Fruit fly (Drosophila melanogaster) whole organism, embryonic: ENCODE results near the gene yps.

ENCODE experiments used
- Ada2b ChIP-seq: fragments of 200-800 bp; sonication (Bioruptor generic); IDR thresholded peaks from 2 replicates; pipeline ENCODE4 v1.3.6; 2022; ENCODE audit warnings: missing biosample characterization, missing genetic modification characterization
- Antp ChIP-seq: fragments of 200-800 bp; sonication (Bioruptor generic); optimal IDR thresholded peaks from 3 replicates; lab custom pipeline; 2016; ENCODE audit warnings: missing biosample characterization, missing genetic modification characterization
- Atf3 ChIP-seq: fragments of 200-800 bp; sonication (Bioruptor generic); optimal IDR thresholded peaks from 3 replicates; lab custom pipeline; 2016; ENCODE audit warnings: missing biosample characterization, missing genetic modification characterization
- B-H1 ChIP-seq: fragments of 200-800 bp; sonication (Bioruptor generic); IDR thresholded peaks from 3 replicates; pipeline ENCODE4 v1.3.6; 2022; ENCODE audit warnings: missing biosample characterization, missing genetic modification characterization
- CG10462 ChIP-seq: fragments of 200-800 bp; sonication (Bioruptor generic); optimal IDR thresholded peaks from 2 replicates; lab custom pipeline; 2016; ENCODE audit warnings: missing biosample characterization, missing genetic modification characterization
- CG11504 ChIP-seq: fragments of 200-800 bp; sonication (Bioruptor generic); optimal IDR thresholded peaks from 3 replicates; lab custom pipeline; 2019; ENCODE audit warnings: missing biosample characterization, mild to moderate bottlenecking, missing genetic modification characterization, moderate library complexity
- CG13775 ChIP-seq: fragments of 200-800 bp; sonication (Bioruptor generic); optimal IDR thresholded peaks from 3 replicates; lab custom pipeline; 2017; ENCODE audit warnings: missing biosample characterization, mild to moderate bottlenecking, missing genetic modification characterization
- CG13894 ChIP-seq: fragments of 200-800 bp; sonication (Bioruptor generic); optimal IDR thresholded peaks from 3 replicates; lab custom pipeline; 2018; ENCODE audit warnings: missing biosample characterization, mild to moderate bottlenecking, missing genetic modification characterization, moderate library complexity
- CG14050 ChIP-seq: fragments of 200-800 bp; sonication (Bioruptor generic); IDR thresholded peaks from 3 replicates; pipeline ENCODE4 v1.3.6; 2022; ENCODE audit warnings: missing biosample characterization, missing genetic modification characterization
- CG15269 ChIP-seq: fragments of 200-800 bp; sonication (Bioruptor generic); optimal IDR thresholded peaks from 2 replicates; lab custom pipeline; 2018; ENCODE audit warnings: missing biosample characterization, mild to moderate bottlenecking, missing genetic modification characterization, moderate library complexity
- CG15479 ChIP-seq: fragments of 200-800 bp; sonication (Bioruptor generic); optimal IDR thresholded peaks from 3 replicates; lab custom pipeline; 2019; ENCODE audit warnings: missing biosample characterization, mild to moderate bottlenecking, missing genetic modification characterization, moderate library complexity
- CG1603 ChIP-seq: fragments of 200-800 bp; sonication (Bioruptor generic); optimal IDR thresholded peaks from 2 replicates; lab custom pipeline; 2019; ENCODE audit warnings: missing biosample characterization, mild to moderate bottlenecking, missing genetic modification characterization, moderate library complexity
- CG16863 ChIP-seq: fragments of 200-800 bp; sonication (Bioruptor generic); optimal IDR thresholded peaks from 3 replicates; lab custom pipeline; 2016; ENCODE audit warnings: missing biosample characterization, missing genetic modification characterization
- CG18262 ChIP-seq: fragments of 200-800 bp; optimal IDR thresholded peaks from 3 replicates; lab custom pipeline; 2019; ENCODE audit warnings: missing biosample characterization, mild to moderate bottlenecking, missing genetic modification characterization, moderate library complexity
- CG18764 ChIP-seq: fragments of 200-800 bp; sonication (Bioruptor generic); optimal IDR thresholded peaks from 3 replicates; lab custom pipeline; 2016; ENCODE audit warnings: missing biosample characterization, missing genetic modification characterization
- CG3726 ChIP-seq: fragments of 200-800 bp; sonication (Bioruptor generic); IDR thresholded peaks from 3 replicates; pipeline ENCODE4, ENCODE4 v1.3.6; 2022; ENCODE audit warnings: missing biosample characterization, missing genetic modification characterization
- CG4617 ChIP-seq: fragments of 200-800 bp; sonication (Bioruptor generic); optimal IDR thresholded peaks from 3 replicates; lab custom pipeline; 2016; ENCODE audit warnings: missing biosample characterization, missing genetic modification characterization, borderline replicate concordance
- CG4730 ChIP-seq: fragments of 200-800 bp; sonication (Bioruptor generic); IDR thresholded peaks from 2 replicates; pipeline ENCODE4 v1.3.6; 2022; ENCODE audit warnings: missing biosample characterization, missing genetic modification characterization
- CG6175 ChIP-seq: fragments of 200-800 bp; sonication (Bioruptor generic); IDR thresholded peaks from 3 replicates; pipeline ENCODE4 v1.3.6; 2022; ENCODE audit warnings: missing biosample characterization, missing genetic modification characterization
- CG6254 ChIP-seq: fragments of 200-800 bp; sonication (Bioruptor generic); optimal IDR thresholded peaks from 3 replicates; lab custom pipeline; 2017; ENCODE audit warnings: mild to moderate bottlenecking, missing biosample characterization, missing genetic modification reagents, missing genetic modification characterization
- CG7556 ChIP-seq: fragments of 200-800 bp; sonication (Bioruptor generic); optimal IDR thresholded peaks from 2 replicates; lab custom pipeline; 2017; ENCODE audit warnings: missing biosample characterization, mild to moderate bottlenecking, missing genetic modification characterization
- CG8478 ChIP-seq: fragments of >200 bp; optimal IDR thresholded peaks from 2 replicates; lab custom pipeline; 2018
- CTCF ChIP-seq: fragments of 200-800 bp; sonication (Bioruptor generic); optimal IDR thresholded peaks from 2 replicates; lab custom pipeline; 2017; ENCODE audit warnings: missing biosample characterization, mild to moderate bottlenecking, missing genetic modification characterization, moderate library complexity
- CoRest ChIP-seq: fragments of 200-800 bp; sonication (Bioruptor generic); optimal IDR thresholded peaks from 3 replicates; lab custom pipeline; 2018; ENCODE audit warnings: missing biosample characterization, mild to moderate bottlenecking, missing genetic modification characterization, moderate library complexity
- E2f1 ChIP-seq: fragments of 200-800 bp; sonication (Bioruptor generic); IDR thresholded peaks from 2 replicates; pipeline ENCODE4 v1.3.6; 2022; ENCODE audit warnings: missing biosample characterization, missing genetic modification characterization
- E2f2 ChIP-seq: fragments of 200-800 bp; sonication (Bioruptor generic); IDR thresholded peaks from 2 replicates; pipeline ENCODE4 v1.3.6; 2022; ENCODE audit warnings: missing biosample characterization, missing genetic modification characterization
- Eip74EF ChIP-seq, 2 experiments: fragments of 200-800 bp in 1 of 2; fragments of >200 bp in 1 of 2; sonication (Bioruptor generic) in 1 of 2; optimal IDR thresholded peaks; 2 replicates each; lab custom pipeline; 2017 to 2019; ENCODE audit warnings: missing biosample characterization in 2 of 2, missing genetic modification characterization in 2 of 2, mild to moderate bottlenecking in 1 of 2, moderate library complexity in 1 of 2
- Fer3 ChIP-seq: fragments of 200-800 bp; sonication (Bioruptor generic); optimal IDR thresholded peaks from 2 replicates; lab custom pipeline; 2018; ENCODE audit warnings: missing biosample characterization, mild to moderate bottlenecking, missing genetic modification characterization, moderate library complexity
- HmgD ChIP-seq: fragments of 200-800 bp; sonication (Bioruptor generic); optimal IDR thresholded peaks from 3 replicates; lab custom pipeline; 2016; ENCODE audit warnings: missing biosample characterization, missing genetic modification characterization
- Oli ChIP-seq: fragments of 200-800 bp; sonication (Bioruptor generic); optimal IDR thresholded peaks from 2 replicates; lab custom pipeline; 2018; ENCODE audit warnings: missing biosample characterization, mild to moderate bottlenecking, missing genetic modification characterization, moderate library complexity
- Rx ChIP-seq: fragments of 200-800 bp; sonication (Bioruptor generic); IDR thresholded peaks from 2 replicates; pipeline ENCODE4 v1.3.6; 2022; ENCODE audit warnings: missing biosample characterization, missing genetic modification characterization
- ash1 ChIP-seq: fragments of 200-800 bp; sonication (Bioruptor generic); optimal IDR thresholded peaks from 2 replicates; lab custom pipeline; 2018; ENCODE audit warnings: missing biosample characterization, mild to moderate bottlenecking, missing genetic modification characterization
- bsh ChIP-seq, 2 experiments: fragments of 200-800 bp; sonication (Bioruptor generic); optimal IDR thresholded peaks; 2 replicates each; lab custom pipeline; 2017 to 2018; ENCODE audit warnings: mild to moderate bottlenecking in 2 of 2, missing biosample characterization in 2 of 2, missing genetic modification characterization in 2 of 2, moderate library complexity in 1 of 2
- ems ChIP-seq: fragments of 200-800 bp; sonication (Bioruptor generic); optimal IDR thresholded peaks from 3 replicates; lab custom pipeline; 2016; ENCODE audit warnings: missing biosample characterization, missing genetic modification characterization
- fd96Cb ChIP-seq: fragments of 200-800 bp; sonication (Bioruptor generic); optimal IDR thresholded peaks from 2 replicates; lab custom pipeline; 2018; ENCODE audit warnings: missing biosample characterization, mild to moderate bottlenecking, missing genetic modification characterization, moderate library complexity
- grn ChIP-seq: fragments of 200-800 bp; sonication (Bioruptor generic); optimal IDR thresholded peaks from 3 replicates; lab custom pipeline; 2017; ENCODE audit warnings: missing biosample characterization, missing genetic modification characterization
- gt ChIP-seq: fragments of 200-800 bp; sonication (Bioruptor generic); IDR thresholded peaks from 2 replicates; pipeline ENCODE4 v1.3.6; 2022; ENCODE audit warnings: missing biosample characterization, missing genetic modification characterization
- hkb ChIP-seq, 2 experiments: fragments of 200-800 bp in 1 of 2; fragments of >200 bp in 1 of 2; sonication (Bioruptor generic) in 1 of 2; IDR thresholded peaks in 1 of 2; optimal IDR thresholded peaks in 1 of 2; 2 replicates each; pipeline versions ENCODE4 v1.3.6 to Lab custom; 2017 to 2022; ENCODE audit warnings: missing biosample characterization in 1 of 2, missing genetic modification characterization in 1 of 2
- inv ChIP-seq: fragments of 200-800 bp; sonication (Bioruptor generic); IDR thresholded peaks from 2 replicates; pipeline ENCODE4 v1.3.6; 2022; ENCODE audit warnings: missing biosample characterization, missing genetic modification characterization; ENCODE audit not compliant: partially characterized antibody
- otp ChIP-seq: fragments of 200-800 bp; sonication (Bioruptor generic); IDR thresholded peaks from 3 replicates; pipeline ENCODE4, ENCODE4 v1.3.6; 2022; ENCODE audit warnings: missing biosample characterization, missing genetic modification characterization
- pan ChIP-seq, 4 experiments: fragments of >200 bp in 3 of 4; fragments of 200-800 bp in 1 of 4; sonication (Bioruptor generic) in 1 of 4; optimal IDR thresholded peaks in 3 of 4; IDR thresholded peaks in 1 of 4; 2 replicates each; pipeline versions ENCODE4 v1.3.6 to Lab custom; 2017 to 2022; ENCODE audit warnings: missing biosample characterization in 2 of 4, missing genetic modification characterization in 2 of 4, mixed read lengths in 1 of 4
- pb ChIP-seq: fragments of 200-800 bp; sonication (Bioruptor generic); optimal IDR thresholded peaks from 3 replicates; lab custom pipeline; 2016; ENCODE audit warnings: missing biosample characterization, missing genetic modification characterization
- schlank ChIP-seq: fragments of 200-800 bp; sonication (Bioruptor generic); optimal IDR thresholded peaks from 2 replicates; lab custom pipeline; 2018; ENCODE audit warnings: missing biosample characterization, mild to moderate bottlenecking, missing genetic modification characterization
- sens ChIP-seq: fragments of 200-800 bp; sonication (Bioruptor generic); peaks from one replicate; lab custom pipeline; 2016; ENCODE audit warnings: missing biosample characterization, missing genetic modification characterization
- so ChIP-seq: fragments of 200-800 bp; sonication (Bioruptor generic); IDR thresholded peaks from 3 replicates; pipeline ENCODE4 v1.3.6; 2022; ENCODE audit warnings: missing biosample characterization, missing genetic modification characterization
- sqz ChIP-seq: fragments of 200-800 bp; sonication (Bioruptor generic); optimal IDR thresholded peaks from 3 replicates; lab custom pipeline; 2018; ENCODE audit warnings: missing biosample characterization, mild to moderate bottlenecking, missing genetic modification characterization
- tin ChIP-seq: fragments of 200-800 bp; sonication (Bioruptor generic); optimal IDR thresholded peaks from 3 replicates; lab custom pipeline; 2016; ENCODE audit warnings: missing biosample characterization, missing genetic modification characterization
- trh ChIP-seq: fragments of 200-800 bp; sonication (Bioruptor generic); optimal IDR thresholded peaks from 2 replicates; lab custom pipeline; 2016; ENCODE audit warnings: missing biosample characterization, missing genetic modification characterization
- vfl ChIP-seq: fragments of 200-800 bp; sonication (Bioruptor generic); optimal IDR thresholded peaks from 2 replicates; lab custom pipeline; 2016; ENCODE audit warnings: missing biosample characterization, missing genetic modification characterization
- z ChIP-seq: fragments of 200-800 bp; sonication (Bioruptor generic); IDR thresholded peaks from 3 replicates; pipeline ENCODE4 v1.3.6; 2022; ENCODE audit warnings: missing biosample characterization, missing genetic modification characterization

Gene yps

dm6 chr3L:12084969-12085690, 39.8 kb downstream of the yps start (continued):
- TF ChIP-seq CG18764 (GFP tag; lab: Kevin White, UChicago) (no peak), Oli (tag; lab: Kevin White, UChicago) (peak; percentile 23), Ada2b (GFP tag; lab: Robert Waterston, UW) (no peak), E2f1 (no peak), CG15269 (tag; lab: Kevin White, UChicago) (peak; percentile 29), CG1603 (tag; lab: Kevin White, UChicago) (no peak), CG14050 (GFP tag; lab: Robert Waterston, UW) (no peak), sens (GFP tag; lab: Kevin White, UChicago) (peak; percentile 49), Rx (GFP tag; lab: Robert Waterston, UW) (no peak), trh (GFP tag; lab: Kevin White, UChicago) (no peak), Atf3 (GFP tag; lab: Kevin White, UChicago) (no peak), HmgD (GFP tag; lab: Kevin White, UChicago) (no peak), otp (GFP tag; lab: Robert Waterston, UW) (no peak), CG11504 (tag; lab: Kevin White, UChicago) (peak; percentile 59), Fer3 (tag; lab: Kevin White, UChicago) (no peak), B-H1 (GFP tag; lab: Robert Waterston, UW) (no peak), z (GFP tag; lab: Robert Waterston, UW) (no peak), ems (GFP tag; lab: Kevin White, UChicago) (no peak), CG15479 (no peak), vfl (GFP tag; lab: Kevin White, UChicago) (no peak), inv (GFP tag; lab: Robert Waterston, UW) (no peak), CG6254 (no peak), CG6175 (GFP tag; lab: Robert Waterston, UW) (no peak), E2f2 (GFP tag; lab: Robert Waterston, UW) (no peak), CG16863 (no peak), Antp (no peak), hkb (optimal IDR thresholded peaks at IDR 0.05; lab: Kevin White, UChicago) (no peak), hkb (GFP tag; IDR thresholded peaks at IDR 0.05; lab: Robert Waterston, UW) (no peak), pan (optimal IDR thresholded peaks at IDR 0.05; lab: Kevin White, UChicago) (no peak), pan (GFP tag; optimal IDR thresholded peaks at IDR 0.05 in 1 of 2, IDR thresholded peaks at IDR 0.05 in 1 of 2) (no peak), sqz (GFP tag; lab: Kevin White, UChicago) (peak; percentile 21), CG18262 (tag; lab: Kevin White, UChicago) (peak; percentile 60), CG13775 (GFP tag; lab: Kevin White, UChicago) (no peak), ash1 (GFP tag; lab: Kevin White, UChicago) (no peak), gt (GFP tag; lab: Robert Waterston, UW) (no peak), CG3726 (no peak), Eip74EF (GFP tag; optimal IDR thresholded peaks at IDR 0.05; lab: Kevin White, UChicago) (peak in 1 of 2 experiments; percentile 10), CTCF (no peak), pb (GFP tag; lab: Kevin White, UChicago) (no peak), so (GFP tag; lab: Robert Waterston, UW) (no peak), CG10462 (GFP tag; lab: Kevin White, UChicago) (no peak), CG13894 (tag; lab: Kevin White, UChicago) (no peak), grn (GFP tag; lab: Kevin White, UChicago) (no peak), bsh (GFP tag; optimal IDR thresholded peaks at IDR 0.05; lab: Kevin White, UChicago) (peak in 1 of 2 experiments; percentile 16), schlank (tag; lab: Kevin White, UChicago) (no peak), CoRest (tag; lab: Kevin White, UChicago) (peak; percentile 13), CG4617 (GFP tag; lab: Kevin White, UChicago) (no peak), CG4730 (no peak), fd96Cb (tag; lab: Kevin White, UChicago) (no peak), CG7556 (GFP tag; lab: Kevin White, UChicago) (peak; percentile 44), tin (GFP tag; lab: Kevin White, UChicago) (no peak), CG8478 (lab: Kevin White, UChicago) (no peak)
